Worm (Caenorhabditis elegans) whole organism, young adult: ENCODE measurements around the gene wht-7.

ENCODE experiments used
- F39B2.1 ChIP-seq: fragments of 200-800 bp; sonication (Bioruptor generic); IDR thresholded peaks from 2 replicates; pipeline ENCODE4 v1.3.6; 2022; ENCODE audit warnings: missing genetic modification reagents, missing genetic modification characterization, missing compliant biosample characterization
- K12H6.12 ChIP-seq: fragments of 200-800 bp; sonication (Bioruptor generic); optimal IDR thresholded peaks from 2 replicates; lab custom pipeline; 2018; ENCODE audit warnings: mild to moderate bottlenecking, missing genetic modification characterization, missing compliant biosample characterization
- Y95B8A.8 ChIP-seq: fragments of 200-800 bp; sonication (Bioruptor generic); IDR thresholded peaks from 2 replicates; pipeline ENCODE4 v1.3.6; 2022; ENCODE audit warnings: missing genetic modification reagents, missing genetic modification characterization, missing compliant biosample characterization
- ama-1 ChIP-seq, 3 experiments: fragments of 150-350 bp in 1 of 3; sonication (generic microtip) in 2 of 3; optimal IDR thresholded peaks; 2 replicates each; lab custom pipeline; 2014 to 2018; ENCODE audit warnings: missing biosample characterization in 2 of 3, missing genetic modification characterization in 2 of 3, missing genetic modification reagents in 2 of 3
- attf-5 ChIP-seq: fragments of 200-800 bp; sonication (Bioruptor generic); optimal IDR thresholded peaks from 2 replicates; lab custom pipeline; 2018; ENCODE audit warnings: mild to moderate bottlenecking, missing genetic modification characterization, missing compliant biosample characterization
- ccch-3 ChIP-seq: fragments of 200-800 bp; sonication (Bioruptor generic); optimal IDR thresholded peaks from 2 replicates; lab custom pipeline; 2018; ENCODE audit warnings: mild to moderate bottlenecking, missing genetic modification characterization, missing compliant biosample characterization
- cebp-1 ChIP-seq, 2 experiments: fragments of 200-800 bp in 1 of 2; sonication (Bioruptor generic) in 1 of 2; sonication (generic microtip) in 1 of 2; IDR thresholded peaks in 1 of 2; optimal IDR thresholded peaks in 1 of 2; 2 replicates each; pipeline versions ENCODE4 v1.3.6 to Lab custom; 2017 to 2022; ENCODE audit warnings: missing compliant biosample characterization in 2 of 2, missing genetic modification characterization in 2 of 2, mild to moderate bottlenecking in 1 of 2, missing genetic modification reagents in 1 of 2, moderate library complexity in 1 of 2
- ceh-40 ChIP-seq: fragments of 200-800 bp; sonication (Bioruptor generic); IDR thresholded peaks from 2 replicates; pipeline ENCODE4 v1.3.6; 2022; ENCODE audit warnings: missing genetic modification characterization, missing compliant biosample characterization
- chd-7 ChIP-seq: sonication (generic microtip); optimal IDR thresholded peaks from 2 replicates; lab custom pipeline; 2016; ENCODE audit warnings: mild to moderate bottlenecking, missing genetic modification characterization, moderate library complexity, missing compliant biosample characterization
- dox-1 ChIP-seq: fragments of 200-800 bp; sonication (Bioruptor generic); IDR thresholded peaks from 2 replicates; pipeline ENCODE4 v1.3.6; 2022; ENCODE audit warnings: missing genetic modification reagents, missing genetic modification characterization, missing compliant biosample characterization
- dpl-1 ChIP-seq: fragments of 150-350 bp; optimal IDR thresholded peaks from 2 replicates; lab custom pipeline; 2014; ENCODE audit warnings: missing biosample characterization, missing genetic modification reagents, missing genetic modification characterization
- egrh-3 ChIP-seq: fragments of 200-800 bp; sonication (Bioruptor generic); IDR thresholded peaks from 2 replicates; pipeline ENCODE4 v1.3.6; 2022; ENCODE audit warnings: missing genetic modification reagents, missing genetic modification characterization, missing compliant biosample characterization
- ets-4 ChIP-seq: fragments of 200-800 bp; sonication (Bioruptor generic); optimal IDR thresholded peaks from 2 replicates; lab custom pipeline; 2018; ENCODE audit warnings: mild to moderate bottlenecking, missing genetic modification characterization, missing compliant biosample characterization
- fkh-3 ChIP-seq: sonication (generic microtip); optimal IDR thresholded peaks from 2 replicates; lab custom pipeline; 2016; ENCODE audit warnings: mild to moderate bottlenecking, missing genetic modification characterization, missing compliant biosample characterization
- him-1 ChIP-seq: sonication (generic microtip); optimal IDR thresholded peaks from 2 replicates; lab custom pipeline; 2016; ENCODE audit warnings: missing genotype, missing genetic modification reagents, missing genetic modification characterization, missing compliant biosample characterization
- hmg-1.2 ChIP-seq: fragments of 200-800 bp; sonication (Bioruptor generic); IDR thresholded peaks from 2 replicates; pipeline ENCODE4 v1.3.6; 2022; ENCODE audit warnings: missing genetic modification reagents, missing genetic modification characterization, missing compliant biosample characterization
- hsf-1 ChIP-seq: fragments of 200-800 bp; sonication (Bioruptor generic); IDR thresholded peaks from 2 replicates; pipeline ENCODE4 v1.3.6; 2022; ENCODE audit warnings: missing genetic modification reagents, missing genetic modification characterization, missing compliant biosample characterization
- let-526 ChIP-seq: fragments of 200-800 bp; sonication (Bioruptor generic); IDR thresholded peaks from 2 replicates; pipeline ENCODE4 v1.3.6; 2022; ENCODE audit warnings: missing genetic modification reagents, missing genetic modification characterization, missing compliant biosample characterization
- lin-35 ChIP-seq, 3 experiments: fragments of 150-350 bp in 2 of 3; sonication (generic microtip) in 1 of 3; optimal IDR thresholded peaks; 2 replicates each; lab custom pipeline; 2014 to 2018; ENCODE audit warnings: missing biosample characterization in 3 of 3, missing genetic modification characterization in 3 of 3, missing genetic modification reagents in 3 of 3
- lir-1 ChIP-seq: fragments of 200-800 bp; sonication (Bioruptor generic); conservative IDR thresholded peaks from 2 replicates; pipeline ENCODE4 v1.3.6; 2022; ENCODE audit warnings: missing genetic modification reagents, missing genetic modification characterization, missing compliant biosample characterization
- lsl-1 ChIP-seq: fragments of 200-800 bp; sonication (Bioruptor generic); optimal IDR thresholded peaks from 2 replicates; lab custom pipeline; 2018; ENCODE audit warnings: mild to moderate bottlenecking, missing genetic modification characterization, moderate library complexity, missing compliant biosample characterization
- madf-8 ChIP-seq: fragments of 200-800 bp; sonication (Bioruptor generic); conservative IDR thresholded peaks from 2 replicates; pipeline ENCODE4 v1.3.6; 2022; ENCODE audit warnings: missing genetic modification reagents, missing genetic modification characterization, missing compliant biosample characterization
- nfyb-1 ChIP-seq: fragments of 200-800 bp; sonication (Bioruptor generic); IDR thresholded peaks from 2 replicates; pipeline ENCODE4 v1.3.6; 2022; ENCODE audit warnings: missing genetic modification reagents, missing genetic modification characterization, missing compliant biosample characterization
- nhr-179 ChIP-seq: sonication (generic microtip); optimal IDR thresholded peaks from 2 replicates; lab custom pipeline; 2016; ENCODE audit warnings: mild to moderate bottlenecking, missing genetic modification characterization, missing compliant biosample characterization
- rpc-1 ChIP-seq, 2 experiments: fragments of 150-350 bp in 1 of 2; sonication (generic microtip) in 1 of 2; optimal IDR thresholded peaks; 2 replicates each; lab custom pipeline; 2014 to 2018; ENCODE audit warnings: missing biosample characterization in 1 of 2, missing genetic modification characterization in 1 of 2, missing genetic modification reagents in 1 of 2, missing genotype in 1 of 2
- sea-2 ChIP-seq: fragments of 200-800 bp; sonication (Bioruptor generic); IDR thresholded peaks from 2 replicates; pipeline ENCODE4 v1.3.6; 2022; ENCODE audit warnings: missing genetic modification characterization, missing compliant biosample characterization
- somi-1 ChIP-seq: fragments of 200-800 bp; sonication (Bioruptor generic); optimal IDR thresholded peaks from 2 replicates; lab custom pipeline; 2018; ENCODE audit warnings: mild to moderate bottlenecking, missing genetic modification characterization, missing compliant biosample characterization
- tbp1 ChIP-seq: fragments of 200-800 bp; sonication (Bioruptor generic); optimal IDR thresholded peaks from 2 replicates; lab custom pipeline; 2018; ENCODE audit warnings: mild to moderate bottlenecking, missing genetic modification characterization, missing compliant biosample characterization
- tlf-1 ChIP-seq: fragments of 200-800 bp; sonication (Bioruptor generic); optimal IDR thresholded peaks from 2 replicates; lab custom pipeline; 2018; ENCODE audit warnings: mild to moderate bottlenecking, missing genetic modification characterization, missing compliant biosample characterization
- zim-3 ChIP-seq: sonication (generic microtip); optimal IDR thresholded peaks from 2 replicates; lab custom pipeline; 2017; ENCODE audit warnings: mild to moderate bottlenecking, missing genetic modification characterization, moderate library complexity, missing compliant biosample characterization
- ztf-25 ChIP-seq: fragments of 200-800 bp; sonication (Bioruptor generic); IDR thresholded peaks from 2 replicates; pipeline ENCODE4 v1.3.6; 2022; ENCODE audit warnings: missing genetic modification reagents, missing genetic modification characterization, missing compliant biosample characterization

Gene wht-7

ce11 chrIII:6173020-6173597 is 23.7 kb upstream of the wht-7 start, which contains the start of the genes abcf-3 and F42A10.5 (continued):
- TF ChIP-seq lir-1 (GFP tag; lab: Robert Waterston, UW): no peak

ce11 chrIII:6170038-6170437 is 20.6 kb upstream of the wht-7 start:
- peak in 1 of 3 experiments; percentile 30 for TF ChIP-seq lin-35 (GFP tag; optimal IDR thresholded peaks at IDR 0.05; lab: Kevin White, UChicago)
- peak; percentile 4 for TF ChIP-seq tbp1 (GFP tag; lab: Kevin White, UChicago)
- peak; percentile 7; the same call in 1 of the 2 replicates for TF ChIP-seq dox-1 (GFP tag; lab: Robert Waterston, UW)
- TF ChIP-seq egrh-3 (GFP tag; lab: Robert Waterston, UW): 0 out of 2 replicates have a peak, but pooled peaks have one; percentile 20
- TF ChIP-seq sea-2 (GFP tag; lab: Robert Waterston, UW): no peak
- TF ChIP-seq hsf-1 (GFP tag; lab: Robert Waterston, UW): peak; percentile 84
- peak; percentile 14 for TF ChIP-seq chd-7 (tag; lab: Kevin White, UChicago)
- TF ChIP-seq ama-1 (optimal IDR thresholded peaks at IDR 0.05; lab: Kevin White, UChicago): no peak
- TF ChIP-seq ama-1 (GFP tag; optimal IDR thresholded peaks at IDR 0.05; lab: Kevin White, UChicago): no peak
- no peak for TF ChIP-seq ceh-40
- no peak for TF ChIP-seq lsl-1 (GFP tag; lab: Kevin White, UChicago)
- TF ChIP-seq hmg-1.2: peak; percentile 95
- TF ChIP-seq cebp-1 (GFP tag; IDR thresholded peaks at IDR 0.05; lab: Robert Waterston, UW): no peak
- peak; percentile 24 for TF ChIP-seq cebp-1 (tag; optimal IDR thresholded peaks at IDR 0.05; lab: Kevin White, UChicago)
- TF ChIP-seq somi-1 (GFP tag; lab: Kevin White, UChicago): no peak
- peak; percentile 51 for TF ChIP-seq rpc-1 (optimal IDR thresholded peaks at IDR 0.05; lab: Kevin White, UChicago)
- no peak for TF ChIP-seq rpc-1 (tag; optimal IDR thresholded peaks at IDR 0.05; lab: Kevin White, UChicago)
- TF ChIP-seq ccch-3 (GFP tag; lab: Kevin White, UChicago): no peak
- no peak for TF ChIP-seq let-526 (GFP tag; lab: Robert Waterston, UW)
- TF ChIP-seq nhr-179 (tag; lab: Kevin White, UChicago): no peak
- TF ChIP-seq fkh-3 (tag; lab: Kevin White, UChicago): no peak
- TF ChIP-seq him-1 (tag; lab: Kevin White, UChicago): no peak
- TF ChIP-seq K12H6.12 (tag; lab: Kevin White, UChicago): peak; percentile 12
- TF ChIP-seq tlf-1: no peak

ce11 chrIII:6168497-6169227 is 19.3 kb upstream of the wht-7 start, which contains the start of gene efk-1:
efk-1 (minus strand) TSS chrIII:6168547.
- TF ChIP-seq ama-1 (optimal IDR thresholded peaks at IDR 0.05; lab: Kevin White, UChicago) (peak; percentile 78), ama-1 (GFP tag; optimal IDR thresholded peaks at IDR 0.05; lab: Kevin White, UChicago) (no peak), dpl-1 (GFP tag; lab: Kevin White, UChicago) (no peak), zim-3 (tag; lab: Kevin White, UChicago) (peak; percentile 14), cebp-1 (GFP tag; IDR thresholded peaks at IDR 0.05; lab: Robert Waterston, UW) (no peak), cebp-1 (tag; optimal IDR thresholded peaks at IDR 0.05; lab: Kevin White, UChicago) (peak; percentile 44), madf-8 (no peak), attf-5 (GFP tag; lab: Kevin White, UChicago) (peak; percentile 61), dox-1 (GFP tag; lab: Robert Waterston, UW) (peak; percentile 30; the same call in 1 of the 2 replicates), Y95B8A.8 (GFP tag; lab: Robert Waterston, UW) (0 out of 2 replicates have a peak, but pooled peaks have one; percentile 23), F39B2.1 (0 out of 2 replicates have a peak, but pooled peaks have one; percentile 46), ets-4 (GFP tag; lab: Kevin White, UChicago) (no peak)
- TF ChIP-seq, all 124 proteins: peak for 7

ce11 chrIII:6166634-6167033 is 17.2 kb upstream of the wht-7 start:
- TF ChIP-seq nfyb-1 (GFP tag; lab: Robert Waterston, UW): peak; percentile 20; the same call in 1 of the 2 replicates
- no peak for TF ChIP-seq ztf-25 (GFP tag; lab: Robert Waterston, UW)
